Fruit fly (Drosophila melanogaster) whole organism, embryonic: ENCODE data around the gene CG2617.
A peak's percentile ranks its signal among the peaks of the same experiment; 100 is the strongest.

ENCODE experiments used
- Ada2b ChIP-seq: fragments of 200-800 bp; sonication (Bioruptor generic); IDR thresholded peaks from 2 replicates; pipeline ENCODE4 v1.3.6; 2022; ENCODE audit warnings: missing biosample characterization, missing genetic modification characterization
- Atf6 ChIP-seq: fragments of 200-800 bp; sonication (Bioruptor generic); IDR thresholded peaks from 2 replicates; pipeline ENCODE4 v1.3.6; 2022; ENCODE audit warnings: missing biosample characterization, missing genetic modification characterization
- B-H1 ChIP-seq: fragments of 200-800 bp; sonication (Bioruptor generic); IDR thresholded peaks from 3 replicates; pipeline ENCODE4 v1.3.6; 2022; ENCODE audit warnings: missing biosample characterization, missing genetic modification characterization
- CG10979 ChIP-seq: fragments of 200-800 bp; sonication (Bioruptor generic); optimal IDR thresholded peaks from 2 replicates; lab custom pipeline; 2018; ENCODE audit warnings: missing biosample characterization, mild to moderate bottlenecking, missing genetic modification characterization, moderate library complexity
- CG11456 ChIP-seq: fragments of 200-800 bp; sonication (Bioruptor generic); IDR thresholded peaks from 3 replicates; pipeline ENCODE4 v1.3.6; 2022; ENCODE audit warnings: missing biosample characterization, missing genetic modification characterization
- CG11695 ChIP-seq: fragments of 200-800 bp; sonication (Bioruptor generic); IDR thresholded peaks from 3 replicates; pipeline ENCODE4 v1.3.6; 2022; ENCODE audit warnings: missing biosample characterization, missing genetic modification characterization
- CG12744 ChIP-seq: fragments of 200-800 bp; sonication (Bioruptor generic); optimal IDR thresholded peaks from 2 replicates; lab custom pipeline; 2016; ENCODE audit warnings: missing biosample characterization, missing genetic modification characterization
- CG13424 ChIP-seq: fragments of 200-800 bp; sonication (Bioruptor generic); optimal IDR thresholded peaks from 2 replicates; lab custom pipeline; 2019; ENCODE audit warnings: missing biosample characterization, mild to moderate bottlenecking, missing genetic modification characterization, moderate library complexity
- CG14965 ChIP-seq: fragments of 200-800 bp; sonication (Bioruptor generic); optimal IDR thresholded peaks from 2 replicates; lab custom pipeline; 2016; ENCODE audit warnings: missing biosample characterization, missing genetic modification characterization, borderline replicate concordance
- CG15269 ChIP-seq: fragments of 200-800 bp; sonication (Bioruptor generic); optimal IDR thresholded peaks from 2 replicates; lab custom pipeline; 2018; ENCODE audit warnings: missing biosample characterization, mild to moderate bottlenecking, missing genetic modification characterization, moderate library complexity
- CG16779 ChIP-seq: fragments of 200-800 bp; sonication (Bioruptor generic); IDR thresholded peaks from 2 replicates; pipeline ENCODE4 v1.3.6; 2022; ENCODE audit warnings: missing biosample characterization, missing genetic modification characterization
- CG16813 ChIP-seq: fragments of 200-800 bp; sonication (Bioruptor generic); IDR thresholded peaks from 3 replicates; pipeline ENCODE4 v1.3.6; 2022; ENCODE audit warnings: missing biosample characterization, missing genetic modification characterization; ENCODE audit not compliant: partially characterized antibody
- CG2202 ChIP-seq: fragments of 200-800 bp; sonication (Bioruptor generic); optimal IDR thresholded peaks from 2 replicates; lab custom pipeline; 2018; ENCODE audit warnings: missing biosample characterization, mild to moderate bottlenecking, missing genetic modification characterization
- CG30020 ChIP-seq: fragments of 200-800 bp; optimal IDR thresholded peaks from 2 replicates; lab custom pipeline; 2019; ENCODE audit warnings: missing biosample characterization, mild to moderate bottlenecking, missing genetic modification characterization, moderate library complexity
- CG3065 ChIP-seq: fragments of 200-800 bp; sonication (Bioruptor generic); optimal IDR thresholded peaks from 2 replicates; lab custom pipeline; 2016; ENCODE audit warnings: missing biosample characterization, missing genetic modification characterization
- CG31441 ChIP-seq: fragments of 200-800 bp; sonication (Bioruptor generic); IDR thresholded peaks from 2 replicates; pipeline ENCODE4 v1.3.6; 2022; ENCODE audit warnings: missing biosample characterization, missing genetic modification characterization
- CG6683 ChIP-seq: fragments of 200-800 bp; sonication (Bioruptor generic); optimal IDR thresholded peaks from 2 replicates; lab custom pipeline; 2017; ENCODE audit warnings: missing biosample characterization, mild to moderate bottlenecking, missing genetic modification characterization, missing genetic modification reagents
- CG7928 ChIP-seq: fragments of 200-800 bp; sonication (Bioruptor generic); optimal IDR thresholded peaks from 2 replicates; lab custom pipeline; 2017; ENCODE audit warnings: missing biosample characterization, mild to moderate bottlenecking, missing genetic modification characterization
- CG9609 ChIP-seq: fragments of 200-800 bp; sonication (Bioruptor generic); optimal IDR thresholded peaks from 3 replicates; lab custom pipeline; 2016; ENCODE audit warnings: missing biosample characterization, missing genetic modification characterization
- CG9727 ChIP-seq: fragments of 200-800 bp; sonication (Bioruptor generic); optimal IDR thresholded peaks from 3 replicates; lab custom pipeline; 2017; ENCODE audit warnings: missing biosample characterization, mild to moderate bottlenecking, missing genetic modification characterization
- Dbx ChIP-seq: fragments of 200-800 bp; sonication (Bioruptor generic); IDR thresholded peaks from 3 replicates; pipeline ENCODE4 v1.3.6; 2022; ENCODE audit warnings: missing biosample characterization, missing genetic modification characterization
- Drgx ChIP-seq: fragments of 200-800 bp; sonication (Bioruptor generic); IDR thresholded peaks from 2 replicates; pipeline ENCODE4 v1.3.6; 2022; ENCODE audit warnings: missing biosample characterization, missing genetic modification characterization
- E2f1 ChIP-seq: fragments of 200-800 bp; sonication (Bioruptor generic); IDR thresholded peaks from 2 replicates; pipeline ENCODE4 v1.3.6; 2022; ENCODE audit warnings: missing biosample characterization, missing genetic modification characterization
- Fer1 ChIP-seq: fragments of 200-800 bp; sonication (Bioruptor generic); optimal IDR thresholded peaks from 2 replicates; lab custom pipeline; 2017; ENCODE audit warnings: missing biosample characterization, mild to moderate bottlenecking, missing genetic modification characterization
- GATAe ChIP-seq: fragments of 200-800 bp; sonication (Bioruptor generic); conservative IDR thresholded peaks from 2 replicates; pipeline ENCODE4 v1.3.6; 2022; ENCODE audit warnings: missing biosample characterization, missing genetic modification characterization
- Gug ChIP-seq: fragments of 200-800 bp; sonication (Bioruptor generic); IDR thresholded peaks from 4 replicates; pipeline ENCODE4 v1.3.6; 2022; ENCODE audit warnings: missing biosample characterization, missing genetic modification characterization
- Hmr ChIP-seq: fragments of 200-800 bp; sonication (Bioruptor generic); optimal IDR thresholded peaks from 3 replicates; lab custom pipeline; 2017; ENCODE audit warnings: mild to moderate bottlenecking, missing biosample characterization, missing genetic modification reagents, missing genetic modification characterization
- Hsf ChIP-seq: fragments of 200-800 bp; sonication (Bioruptor generic); optimal IDR thresholded peaks from 3 replicates; lab custom pipeline; 2016; ENCODE audit warnings: missing biosample characterization, missing genetic modification characterization
- Kr ChIP-seq: fragments of 200-800 bp; sonication (Bioruptor generic); optimal IDR thresholded peaks from 2 replicates; lab custom pipeline; 2017; ENCODE audit warnings: missing biosample characterization, mild to moderate bottlenecking, missing genetic modification characterization
- Lhr ChIP-seq: fragments of 200-800 bp; sonication (Bioruptor generic); optimal IDR thresholded peaks from 3 replicates; lab custom pipeline; 2017; ENCODE audit warnings: mild to moderate bottlenecking, missing biosample characterization, missing genetic modification reagents, missing genetic modification characterization
- MESR4 ChIP-seq: fragments of 200-800 bp; sonication (Bioruptor generic); optimal IDR thresholded peaks from 2 replicates; lab custom pipeline; 2018; ENCODE audit warnings: missing biosample characterization, mild to moderate bottlenecking, missing genetic modification characterization, moderate library complexity
- Mad ChIP-seq: fragments of 200-800 bp; sonication (Bioruptor generic); optimal IDR thresholded peaks from 2 replicates; lab custom pipeline; 2016; ENCODE audit warnings: missing biosample characterization, missing genetic modification characterization
- Nf-YB ChIP-seq: fragments of 200-800 bp; sonication (Bioruptor generic); optimal IDR thresholded peaks from 3 replicates; lab custom pipeline; 2019; ENCODE audit warnings: missing biosample characterization, mild to moderate bottlenecking, missing genetic modification characterization, moderate library complexity
- ash1 ChIP-seq: fragments of 200-800 bp; sonication (Bioruptor generic); optimal IDR thresholded peaks from 2 replicates; lab custom pipeline; 2018; ENCODE audit warnings: missing biosample characterization, mild to moderate bottlenecking, missing genetic modification characterization
- bigmax ChIP-seq: fragments of 200-800 bp; sonication (Bioruptor generic); optimal IDR thresholded peaks from 2 replicates; lab custom pipeline; 2018; ENCODE audit warnings: missing biosample characterization, mild to moderate bottlenecking, missing genetic modification characterization
- cato ChIP-seq: fragments of 200-800 bp; sonication (Bioruptor generic); optimal IDR thresholded peaks from 2 replicates; lab custom pipeline; 2016; ENCODE audit warnings: missing biosample characterization, missing genetic modification characterization, borderline replicate concordance
- corto ChIP-seq: fragments of 200-800 bp; sonication (Bioruptor generic); optimal IDR thresholded peaks from 2 replicates; lab custom pipeline; 2016; ENCODE audit warnings: missing biosample characterization, mild to moderate bottlenecking, missing genetic modification characterization, moderate library complexity
- croc ChIP-seq: fragments of 200-800 bp; sonication (Bioruptor generic); conservative IDR thresholded peaks from 3 replicates; pipeline ENCODE4 v1.3.6; 2022; ENCODE audit warnings: missing biosample characterization, missing genetic modification characterization
- dpn ChIP-seq, 2 experiments: fragments of 200-800 bp; sonication (Bioruptor generic); optimal IDR thresholded peaks; 3 replicates each; lab custom pipeline; 2016; ENCODE audit warnings: missing biosample characterization in 2 of 2, missing genetic modification characterization in 2 of 2
- fd64A ChIP-seq: fragments of 200-800 bp; sonication (Bioruptor generic); optimal IDR thresholded peaks from 3 replicates; lab custom pipeline; 2018; ENCODE audit warnings: missing biosample characterization, mild to moderate bottlenecking, missing genetic modification characterization
- gfzf ChIP-seq: fragments of 200-800 bp; sonication (Bioruptor generic); optimal IDR thresholded peaks from 2 replicates; lab custom pipeline; 2016; ENCODE audit warnings: missing biosample characterization, mild to moderate bottlenecking, missing genetic modification characterization, moderate library complexity
- ham ChIP-seq: fragments of 200-800 bp; sonication (Bioruptor generic); IDR thresholded peaks from 2 replicates; pipeline ENCODE4 v1.3.6; 2022; ENCODE audit warnings: missing biosample characterization, missing genetic modification characterization
- hth ChIP-seq: fragments of >200 bp; optimal IDR thresholded peaks from 2 replicates; lab custom pipeline; 2017; ENCODE audit warnings: inconsistent platforms
- ken ChIP-seq: fragments of 200-800 bp; sonication (Bioruptor generic); IDR thresholded peaks from 3 replicates; pipeline ENCODE4 v1.3.6; 2022; ENCODE audit warnings: missing biosample characterization, missing genetic modification characterization
- repo ChIP-seq: fragments of 200-800 bp; sonication (Bioruptor generic); optimal IDR thresholded peaks from 2 replicates; lab custom pipeline; 2016; ENCODE audit warnings: missing biosample characterization, missing genetic modification characterization
- run ChIP-seq: fragments of 200-800 bp; sonication (Bioruptor generic); optimal IDR thresholded peaks from 3 replicates; lab custom pipeline; 2018; ENCODE audit warnings: missing biosample characterization, mild to moderate bottlenecking, missing genetic modification characterization
- sob ChIP-seq: fragments of 200-800 bp; sonication (Bioruptor generic); IDR thresholded peaks from 2 replicates; pipeline ENCODE4 v1.3.6; 2022; ENCODE audit warnings: missing biosample characterization, missing genetic modification characterization
- sqz ChIP-seq: fragments of 200-800 bp; sonication (Bioruptor generic); optimal IDR thresholded peaks from 3 replicates; lab custom pipeline; 2018; ENCODE audit warnings: missing biosample characterization, mild to moderate bottlenecking, missing genetic modification characterization
- sr ChIP-seq: fragments of 200-800 bp; sonication (Bioruptor generic); IDR thresholded peaks from 3 replicates; pipeline ENCODE4 v1.3.6; 2022; ENCODE audit warnings: missing biosample characterization, missing genetic modification characterization
- ssp ChIP-seq: fragments of 200-800 bp; sonication (Bioruptor generic); IDR thresholded peaks from 2 replicates; pipeline ENCODE4 v1.3.6; 2022; ENCODE audit warnings: missing biosample characterization, missing genetic modification characterization
- trem ChIP-seq: fragments of 200-800 bp; optimal IDR thresholded peaks from 3 replicates; lab custom pipeline; 2019; ENCODE audit warnings: missing biosample characterization, mild to moderate bottlenecking, missing genetic modification characterization, moderate library complexity
- zfh1 ChIP-seq: fragments of 200-800 bp; sonication (Bioruptor generic); IDR thresholded peaks from 3 replicates; pipeline ENCODE4 v1.3.6; 2022; ENCODE audit warnings: missing biosample characterization, missing genetic modification characterization

Gene CG2617

DNA sequence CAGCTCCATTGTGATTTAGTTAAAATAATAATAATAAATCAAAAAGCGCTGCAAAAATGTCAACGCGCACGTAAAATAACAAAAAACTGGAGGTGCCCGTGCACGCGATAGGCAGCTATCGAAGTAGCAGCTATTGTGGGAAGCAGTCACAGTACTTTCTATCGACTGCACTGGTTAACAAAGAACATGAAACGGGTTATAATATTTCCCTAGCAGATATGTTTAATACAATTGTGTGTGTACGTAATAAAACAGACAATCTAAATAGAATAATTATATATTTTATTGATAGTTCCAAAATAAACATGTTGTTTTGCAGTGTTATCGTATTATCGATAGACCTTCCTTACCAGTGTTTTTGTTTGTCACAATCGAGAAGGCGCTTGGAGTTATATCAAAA, 6.3 kb upstream of the CG2617 start, which contains the start of the genes CG31678 and IKKepsilon (continued):
- TF ChIP-seq dpn (GFP tag; optimal IDR thresholded peaks at IDR 0.05; lab: Kevin White, UChicago) (peak in 1 of 2 experiments; percentile 54), B-H1 (no peak), ham (GFP tag; lab: Robert Waterston, UW) (no peak), CG15269 (tag; lab: Kevin White, UChicago) (no peak), CG9609 (no peak), run (tag; lab: Kevin White, UChicago) (no peak), ash1 (GFP tag; lab: Kevin White, UChicago) (no peak), CG7928 (GFP tag; lab: Kevin White, UChicago) (no peak), CG14965 (GFP tag; lab: Kevin White, UChicago) (no peak), sob (GFP tag; lab: Robert Waterston, UW) (peak; percentile 57), hth (no peak), E2f1 (GFP tag; lab: Robert Waterston, UW) (no peak), fd64A (GFP tag; lab: Kevin White, UChicago) (no peak), Ada2b (GFP tag; lab: Robert Waterston, UW) (peak; percentile 17; the same call in 1 of the 2 replicates), CG11456 (GFP tag; lab: Robert Waterston, UW) (no peak; the same call in 2 of the 3 replicates), gfzf (GFP tag; lab: Kevin White, UChicago) (no peak), sqz (no peak), Hmr (GFP tag; lab: Kevin White, UChicago) (no peak), Kr (no peak), Dbx (GFP tag; lab: Robert Waterston, UW) (no peak), CG9727 (GFP tag; lab: Kevin White, UChicago) (peak; percentile 38), Lhr (no peak), CG12744 (GFP tag; lab: Kevin White, UChicago) (no peak), ssp (peak; percentile 27; the same call in 1 of the 2 replicates), MESR4 (peak; percentile 46), GATAe (GFP tag; lab: Robert Waterston, UW) (no peak), CG31441 (GFP tag; lab: Robert Waterston, UW) (peak; percentile 86), Nf-YB (GFP tag; lab: Kevin White, UChicago) (no peak), croc (no peak), cato (GFP tag; lab: Kevin White, UChicago) (no peak), CG16779 (GFP tag; lab: Robert Waterston, UW) (no peak), corto (GFP tag; lab: Kevin White, UChicago) (no peak), Hsf (GFP tag; lab: Kevin White, UChicago) (peak; percentile 3), trem (tag; lab: Kevin White, UChicago) (peak; percentile 71), bigmax (GFP tag; lab: Kevin White, UChicago) (no peak), CG3065 (GFP tag; lab: Kevin White, UChicago) (no peak), CG30020 (tag; lab: Kevin White, UChicago) (peak; percentile 51), Mad (GFP tag; lab: Kevin White, UChicago) (peak; percentile 36), CG10979 (tag; lab: Kevin White, UChicago) (peak; percentile 23), CG11695 (GFP tag; lab: Robert Waterston, UW) (no peak), ken (GFP tag; lab: Robert Waterston, UW) (no peak), Fer1 (GFP tag; lab: Kevin White, UChicago) (peak; percentile 43), Drgx (GFP tag; lab: Robert Waterston, UW) (no peak), sr (GFP tag; lab: Robert Waterston, UW) (no peak), CG6683 (GFP tag; lab: Kevin White, UChicago) (no peak), zfh1 (GFP tag; lab: Robert Waterston, UW) (peak; percentile 25; the same call in 1 of the 3 replicates), CG2202 (tag; lab: Kevin White, UChicago) (no peak), CG13424 (tag; lab: Kevin White, UChicago) (peak; percentile 33), repo (GFP tag; lab: Kevin White, UChicago) (no peak), CG16813 (peak; percentile 92), Atf6 (GFP tag; lab: Robert Waterston, UW) (no peak), Gug (GFP tag; lab: Robert Waterston, UW) (peak; percentile 33; the same call in 1 of the 4 replicates)
